Fruit fly (Drosophila melanogaster): Measurements from ENCODE around the gene ort.

Gene ort

DNA sequence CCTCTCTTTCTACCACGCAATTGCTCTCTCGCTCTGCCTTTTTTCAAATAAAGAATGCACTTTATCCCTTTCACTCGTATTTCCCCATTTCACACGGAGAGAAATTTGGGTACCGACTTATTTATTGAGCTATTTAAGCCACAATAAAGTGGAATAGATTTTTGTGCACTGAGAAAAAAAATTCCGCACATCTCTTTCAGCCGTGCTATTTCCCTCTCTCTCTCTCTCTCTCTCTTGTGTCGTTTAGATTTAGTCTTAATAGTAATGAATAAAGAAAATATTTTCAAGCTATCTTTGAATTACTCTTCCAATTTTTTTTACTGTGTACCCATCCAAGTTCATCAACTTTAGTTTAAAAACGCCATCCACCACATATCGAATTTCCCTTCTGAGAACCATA is 35.9 kb upstream of the ort start (continued):
- peak; percentile 75 for TF ChIP-seq gem (tag; optimal IDR thresholded peaks at IDR 0.05)
- peak; percentile 27; the same call in 1 of the 2 replicates for TF ChIP-seq peb (GFP tag; IDR thresholded peaks at IDR 0.05)
- TF ChIP-seq CG8089 (GFP tag; optimal IDR thresholded peaks at IDR 0.05): peak; percentile 42
- peak; percentile 37; the same call in 1 of the 2 replicates for TF ChIP-seq CG10321 (GFP tag; IDR thresholded peaks at IDR 0.05)
- no peak; the same call in 1 of the 2 replicates for TF ChIP-seq Ravus (GFP tag; IDR thresholded peaks at IDR 0.05)
- no peak for TF ChIP-seq exex (tag; optimal IDR thresholded peaks at IDR 0.05)
- no peak for TF ChIP-seq mirr (GFP tag; optimal IDR thresholded peaks at IDR 0.05)
- TF ChIP-seq CG3065 (GFP tag; optimal IDR thresholded peaks at IDR 0.05): no peak
- peak; percentile 26 for TF ChIP-seq her (GFP tag; optimal IDR thresholded peaks at IDR 0.05)
- TF ChIP-seq lov (optimal IDR thresholded peaks at IDR 0.05): no peak
- TF ChIP-seq lov (GFP tag; IDR thresholded peaks at IDR 0.05): 0 out of 3 replicates have a peak, but pooled peaks have one; percentile 33
- no peak for TF ChIP-seq CG16813 (GFP tag; IDR thresholded peaks at IDR 0.05; ENCODE audit: partially characterized antibody)
- peak in 1 of 2 experiments; percentile 61 for TF ChIP-seq Hr51 (GFP tag; optimal IDR thresholded peaks at IDR 0.05)
- peak; percentile 56 for TF ChIP-seq CG13624 (GFP tag; optimal IDR thresholded peaks at IDR 0.05)
- TF ChIP-seq HmgZ (tag; optimal IDR thresholded peaks at IDR 0.05): no peak
- TF ChIP-seq trh (GFP tag; optimal IDR thresholded peaks at IDR 0.05): peak; percentile 19
- TF ChIP-seq ewg (GFP tag; optimal IDR thresholded peaks at IDR 0.05): peak; percentile 9
- TF ChIP-seq CG11696 (GFP tag; IDR thresholded peaks at IDR 0.05): 0 out of 2 replicates have a peak, but pooled peaks have one; percentile 49
- no peak for TF ChIP-seq Usf (GFP tag; optimal IDR thresholded peaks at IDR 0.05)
- 0 out of 2 replicates have a peak, but pooled peaks have one; percentile 31 for TF ChIP-seq danr (GFP tag; IDR thresholded peaks at IDR 0.05)
- peak; percentile 27 for TF ChIP-seq gro (GFP tag; optimal IDR thresholded peaks at IDR 0.05)
- no peak for TF ChIP-seq CG10147 (GFP tag; optimal IDR thresholded peaks at IDR 0.05)
- TF ChIP-seq Sin3A (optimal IDR thresholded peaks at IDR 0.05): no peak
- no peak for TF ChIP-seq Lpt (GFP tag; optimal IDR thresholded peaks at IDR 0.05)
- TF ChIP-seq kay (GFP tag; optimal IDR thresholded peaks at IDR 0.05): no peak
- peak; percentile 73 for TF ChIP-seq Oli (tag; optimal IDR thresholded peaks at IDR 0.05)
- peak; percentile 68 for TF ChIP-seq row (GFP tag; IDR thresholded peaks at IDR 0.05)
- no peak for TF ChIP-seq CG3838 (GFP tag; optimal IDR thresholded peaks at IDR 0.05)
- no peak for TF ChIP-seq Dip2 (GFP tag; IDR thresholded peaks at IDR 0.05)
- TF ChIP-seq az2 (GFP tag; optimal IDR thresholded peaks at IDR 0.05): peak; percentile 58
- peak; percentile 25 for TF ChIP-seq CG9609 (GFP tag; optimal IDR thresholded peaks at IDR 0.05)
- no peak for TF ChIP-seq Hr78 (GFP tag; optimal IDR thresholded peaks at IDR 0.05)
- no peak for TF ChIP-seq Scr (GFP tag; IDR thresholded peaks at IDR 0.05; ENCODE audit: partially characterized antibody)
- no peak for TF ChIP-seq CG6854 (GFP tag; optimal IDR thresholded peaks at IDR 0.05)
- peak; percentile 11 for TF ChIP-seq trem (tag; optimal IDR thresholded peaks at IDR 0.05)
- TF ChIP-seq CG34376 (GFP tag; optimal IDR thresholded peaks at IDR 0.05): no peak
- TF ChIP-seq zen2 (GFP tag; IDR thresholded peaks at IDR 0.05; ENCODE audit: partially characterized antibody): no peak
- peak; percentile 47 for TF ChIP-seq CG7786 (GFP tag; optimal IDR thresholded peaks at IDR 0.05)
- 0 out of 2 replicates have a peak, but pooled peaks have one; percentile 25 for TF ChIP-seq rib (GFP tag; IDR thresholded peaks at IDR 0.05)
- TF ChIP-seq CG7839 (tag; optimal IDR thresholded peaks at IDR 0.05): peak; percentile 73
- TF ChIP-seq CG11093 (GFP tag; IDR thresholded peaks at IDR 0.05): 0 out of 3 replicates have a peak, but pooled peaks have one; percentile 38
- TF ChIP-seq CG7963 (GFP tag; IDR thresholded peaks at IDR 0.05; ENCODE audit: partially characterized antibody): no peak
- TF ChIP-seq zfh2 (GFP tag; optimal IDR thresholded peaks at IDR 0.05): peak; percentile 34
- no peak for TF ChIP-seq usp (GFP tag; optimal IDR thresholded peaks at IDR 0.05)
- TF ChIP-seq Xbp1 (GFP tag; optimal IDR thresholded peaks at IDR 0.05): peak; percentile 55
- peak; percentile 57 for TF ChIP-seq esg (GFP tag; conservative IDR thresholded peaks at IDR 0.05)
- TF ChIP-seq CG5245 (GFP tag; optimal IDR thresholded peaks at IDR 0.05): peak; percentile 45
- no peak for TF ChIP-seq Spps (tag; optimal IDR thresholded peaks at IDR 0.05)
- no peak for TF ChIP-seq CG6175 (GFP tag; IDR thresholded peaks at IDR 0.05)
- peak; percentile 58 to 66 for TF ChIP-seq Pdp1 (GFP tag; optimal IDR thresholded peaks at IDR 0.05)
- TF ChIP-seq schlank (tag; optimal IDR thresholded peaks at IDR 0.05): no peak
